Worm (Caenorhabditis elegans): ENCODE data around the gene T16A1.4.
"Not testable (repeated sequence)": the region's sequence is repeated elsewhere in the genome, so short reads cannot be mapped to it uniquely, and the experiment has no call there.

DNA sequence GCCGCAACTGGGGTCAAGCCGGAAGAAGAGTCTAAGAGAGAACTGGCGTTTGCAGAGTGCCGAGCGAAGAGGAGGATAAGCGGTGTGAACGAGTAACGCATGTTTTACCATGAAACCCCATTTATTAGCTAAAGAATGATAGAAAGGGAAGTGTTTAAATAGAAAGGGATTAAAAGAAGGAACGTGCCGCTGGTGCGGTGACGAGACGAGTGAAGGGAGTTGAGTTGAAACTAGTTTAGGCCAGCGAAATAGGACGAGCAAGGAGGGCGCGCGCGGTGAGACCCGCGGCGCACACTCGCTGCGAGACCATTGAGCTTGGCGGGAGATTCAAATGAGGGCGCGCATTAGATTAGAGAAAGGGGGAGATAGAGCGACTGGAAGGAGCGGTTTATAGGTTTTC, 34.8 kb upstream of the T16A1.4 start, which contains the start of gene math-1:
- not testable (repeated sequence) for TF ChIP-seq dao-5, him-1 (tag; optimal IDR thresholded peaks at IDR 0.05)
